In genomic region chr3R:11352912-11353838, dm6 we compare ENCODE assay signal across 1 fruit fly cellular context.
TF ChIP-seq lines count a peak whose summit lies in the region.

KP78a (minus strand) TSS chr3R:11353131.
KP78b (minus strand) TSS chr3R:11353131.

TF ChIP-seq in whole organism, embryonic, 481 proteins besides CTCF, POLR2A, EP300 and RAD21 (continued from another document and continues in another):
- TF ChIP-seq tx (GFP tag; optimal IDR thresholded peaks at IDR 0.05; lab: Kevin White, UChicago) = no peak
- TF ChIP-seq CG6254 (GFP tag; optimal IDR thresholded peaks at IDR 0.05; lab: Kevin White, UChicago) = no peak
- no peak for TF ChIP-seq CG3838 (GFP tag; optimal IDR thresholded peaks at IDR 0.05; lab: Kevin White, UChicago)
- no peak for TF ChIP-seq CG12071 (GFP tag; optimal IDR thresholded peaks at IDR 0.05; lab: Kevin White, UChicago)
- TF ChIP-seq CoRest (tag; optimal IDR thresholded peaks at IDR 0.05; lab: Kevin White, UChicago) = peak; percentile 18
- TF ChIP-seq CG11504 (tag; optimal IDR thresholded peaks at IDR 0.05; lab: Kevin White, UChicago) = no peak
- TF ChIP-seq Deaf1 (tag; optimal IDR thresholded peaks at IDR 0.05; lab: Kevin White, UChicago) = peak; percentile 100
- TF ChIP-seq CG13296 (GFP tag; optimal IDR thresholded peaks at IDR 0.05; lab: Kevin White, UChicago) = no peak
- no peak for TF ChIP-seq Atf6 (GFP tag; IDR thresholded peaks at IDR 0.05; lab: Robert Waterston, UW)
- no peak for TF ChIP-seq kay (GFP tag; optimal IDR thresholded peaks at IDR 0.05; lab: Kevin White, UChicago)
- peak; percentile 44; the same call in 1 of the 4 replicates for TF ChIP-seq Dll (GFP tag; IDR thresholded peaks at IDR 0.05; lab: Robert Waterston, UW; ENCODE audit: partially characterized antibody)
- TF ChIP-seq run (tag; optimal IDR thresholded peaks at IDR 0.05; lab: Kevin White, UChicago) = no peak
- peak; percentile 39 for TF ChIP-seq lbe (GFP tag; optimal IDR thresholded peaks at IDR 0.05; lab: Kevin White, UChicago)
- no peak for TF ChIP-seq CG11456 (GFP tag; IDR thresholded peaks at IDR 0.05; lab: Robert Waterston, UW)
- 0 out of 2 replicates have a peak, but pooled peaks have one; percentile 41 for TF ChIP-seq bbx (GFP tag; IDR thresholded peaks at IDR 0.05; lab: Robert Waterston, UW; ENCODE audit: partially characterized antibody)
- TF ChIP-seq hkb (optimal IDR thresholded peaks at IDR 0.05; lab: Kevin White, UChicago) = no peak
- no peak for TF ChIP-seq hkb (GFP tag; IDR thresholded peaks at IDR 0.05; lab: Robert Waterston, UW)
- TF ChIP-seq HLH4C (GFP tag; IDR thresholded peaks at IDR 0.05; lab: Robert Waterston, UW; ENCODE audit: partially characterized antibody) = no peak
- TF ChIP-seq dmrt99B (tag; optimal IDR thresholded peaks at IDR 0.05; lab: Kevin White, UChicago) = no peak
- TF ChIP-seq grn (GFP tag; optimal IDR thresholded peaks at IDR 0.05; lab: Kevin White, UChicago) = peak; percentile 45
- TF ChIP-seq CG3163 (GFP tag; optimal IDR thresholded peaks at IDR 0.05; lab: Kevin White, UChicago) = peak; percentile 92
- peak; percentile 14; the same call in 1 of the 3 replicates for TF ChIP-seq zen2 (GFP tag; IDR thresholded peaks at IDR 0.05; lab: Robert Waterston, UW; ENCODE audit: partially characterized antibody)
- no peak for TF ChIP-seq corto (GFP tag; optimal IDR thresholded peaks at IDR 0.05; lab: Kevin White, UChicago)
- TF ChIP-seq Abd-B (GFP tag; optimal IDR thresholded peaks at IDR 0.05; lab: Kevin White, UChicago) = no peak
- no peak for TF ChIP-seq HHEX (GFP tag; optimal IDR thresholded peaks at IDR 0.05; lab: Kevin White, UChicago)
- peak; percentile 49; the same call in 1 of the 3 replicates for TF ChIP-seq ci (GFP tag; IDR thresholded peaks at IDR 0.05; lab: Robert Waterston, UW)
- TF ChIP-seq yki (optimal IDR thresholded peaks at IDR 0.05; lab: Kevin White, UChicago) = peak; percentile 81
- peak; percentile 82 for TF ChIP-seq D (optimal IDR thresholded peaks at IDR 0.05; lab: Kevin White, UChicago)
- TF ChIP-seq D (GFP tag; optimal IDR thresholded peaks at IDR 0.05; lab: Kevin White, UChicago) = no peak
- TF ChIP-seq Hr51 (GFP tag; optimal IDR thresholded peaks at IDR 0.05; lab: Kevin White, UChicago) = no peak
- peak; percentile 64 for TF ChIP-seq Atf-2 (GFP tag; optimal IDR thresholded peaks at IDR 0.05; lab: Kevin White, UChicago)
- TF ChIP-seq pan (optimal IDR thresholded peaks at IDR 0.05; lab: Kevin White, UChicago) = no peak
- TF ChIP-seq pan (GFP tag; optimal IDR thresholded peaks at IDR 0.05 in 1 of 2, IDR thresholded peaks at IDR 0.05 in 1 of 2) = no peak
- TF ChIP-seq wek (GFP tag; optimal IDR thresholded peaks at IDR 0.05; lab: Kevin White, UChicago) = no peak
- no peak for TF ChIP-seq Eip74EF (GFP tag; optimal IDR thresholded peaks at IDR 0.05; lab: Kevin White, UChicago)
- TF ChIP-seq CG3847 (GFP tag; IDR thresholded peaks at IDR 0.05; lab: Robert Waterston, UW) = no peak
- TF ChIP-seq Vsx1 (GFP tag; optimal IDR thresholded peaks at IDR 0.05; lab: Kevin White, UChicago) = no peak
- TF ChIP-seq Hmx (GFP tag; optimal IDR thresholded peaks at IDR 0.05; lab: Kevin White, UChicago) = no peak
- no peak for TF ChIP-seq CG10431 (GFP tag; optimal IDR thresholded peaks at IDR 0.05; lab: Kevin White, UChicago)
- TF ChIP-seq pnt (GFP tag; optimal IDR thresholded peaks at IDR 0.05; lab: Kevin White, UChicago) = no peak
- no peak for TF ChIP-seq CG31365 (tag; optimal IDR thresholded peaks at IDR 0.05; lab: Kevin White, UChicago)
- TF ChIP-seq Elba2 (GFP tag; optimal IDR thresholded peaks at IDR 0.05; lab: Kevin White, UChicago) = peak; percentile 31
- no peak for TF ChIP-seq CG16815 (GFP tag; optimal IDR thresholded peaks at IDR 0.05; lab: Kevin White, UChicago)
- peak; percentile 96 for TF ChIP-seq z (GFP tag; IDR thresholded peaks at IDR 0.05; lab: Robert Waterston, UW)
- no peak for TF ChIP-seq CG12299 (tag; optimal IDR thresholded peaks at IDR 0.05; lab: Kevin White, UChicago)
- TF ChIP-seq CG31441 (GFP tag; IDR thresholded peaks at IDR 0.05; lab: Robert Waterston, UW) = no peak
- TF ChIP-seq ato (GFP tag; IDR thresholded peaks at IDR 0.05; lab: Robert Waterston, UW; ENCODE audit: partially characterized antibody) = no peak
- TF ChIP-seq eyg (GFP tag; optimal IDR thresholded peaks at IDR 0.05; lab: Kevin White, UChicago) = no peak
- no peak for TF ChIP-seq CG31388 (GFP tag; optimal IDR thresholded peaks at IDR 0.05; lab: Kevin White, UChicago)
- peak; percentile 96 for TF ChIP-seq zen (tag; optimal IDR thresholded peaks at IDR 0.05; lab: Kevin White, UChicago)
- TF ChIP-seq zfh1 (GFP tag; IDR thresholded peaks at IDR 0.05; lab: Robert Waterston, UW) = 0 out of 3 replicates have a peak, but pooled peaks have one; percentile 22
- peak; percentile 87 for TF ChIP-seq Jarid2 (GFP tag; optimal IDR thresholded peaks at IDR 0.05; lab: Kevin White, UChicago)
- no peak for TF ChIP-seq CG30431 (GFP tag; optimal IDR thresholded peaks at IDR 0.05; lab: Kevin White, UChicago)
- TF ChIP-seq CG8388 (GFP tag; optimal IDR thresholded peaks at IDR 0.05; lab: Kevin White, UChicago) = no peak
- TF ChIP-seq CG6175 (GFP tag; IDR thresholded peaks at IDR 0.05; lab: Robert Waterston, UW) = no peak
- peak; percentile 22 for TF ChIP-seq bcd (GFP tag; optimal IDR thresholded peaks at IDR 0.05; lab: Kevin White, UChicago)
- no peak for TF ChIP-seq grau (tag; optimal IDR thresholded peaks at IDR 0.05; lab: Kevin White, UChicago)
- no peak for TF ChIP-seq CHES-1-like (GFP tag; optimal IDR thresholded peaks at IDR 0.05; lab: Kevin White, UChicago)
- TF ChIP-seq CG7786 (GFP tag; optimal IDR thresholded peaks at IDR 0.05; lab: Kevin White, UChicago) = no peak
- peak; percentile 33; the same call in 1 of the 3 replicates for TF ChIP-seq CG6791 (GFP tag; IDR thresholded peaks at IDR 0.05; lab: Robert Waterston, UW; ENCODE audit: partially characterized antibody)
- TF ChIP-seq ac (GFP tag; optimal IDR thresholded peaks at IDR 0.05; lab: Kevin White, UChicago) = peak; percentile 28
- TF ChIP-seq Hsf (GFP tag; optimal IDR thresholded peaks at IDR 0.05; lab: Kevin White, UChicago) = no peak
- TF ChIP-seq sens (GFP tag; lab: Kevin White, UChicago) = peak; percentile 61
- peak; percentile 74 for TF ChIP-seq CG8478 (optimal IDR thresholded peaks at IDR 0.05; lab: Kevin White, UChicago)
- 0 out of 2 replicates have a peak, but pooled peaks have one; percentile 8 for TF ChIP-seq CG6689 (GFP tag; IDR thresholded peaks at IDR 0.05; lab: Robert Waterston, UW)
- TF ChIP-seq CG18599 (GFP tag; optimal IDR thresholded peaks at IDR 0.05; lab: Kevin White, UChicago) = no peak
- no peak for TF ChIP-seq CG5180 (GFP tag; optimal IDR thresholded peaks at IDR 0.05; lab: Kevin White, UChicago)
- TF ChIP-seq Awh (GFP tag; IDR thresholded peaks at IDR 0.05; lab: Robert Waterston, UW) = 0 out of 2 replicates have a peak, but pooled peaks have one; percentile 46
- peak; percentile 77 for TF ChIP-seq HLHmδ (GFP tag; optimal IDR thresholded peaks at IDR 0.05; lab: Kevin White, UChicago)
- TF ChIP-seq pfk (GFP tag; optimal IDR thresholded peaks at IDR 0.05; lab: Kevin White, UChicago) = peak; percentile 77
- TF ChIP-seq ewg (GFP tag; optimal IDR thresholded peaks at IDR 0.05; lab: Kevin White, UChicago) = no peak
- TF ChIP-seq MESR4 (GFP tag; optimal IDR thresholded peaks at IDR 0.05; lab: Kevin White, UChicago) = no peak
- no peak for TF ChIP-seq Mad (GFP tag; optimal IDR thresholded peaks at IDR 0.05; lab: Kevin White, UChicago)
- TF ChIP-seq CG2199 (GFP tag; IDR thresholded peaks at IDR 0.05; lab: Robert Waterston, UW) = peak; percentile 45; the same call in 1 of the 3 replicates
- TF ChIP-seq CG11560 (tag; IDR thresholded peaks at IDR 0.05; lab: Robert Waterston, UW) = no peak
- no peak for TF ChIP-seq CG15073 (GFP tag; optimal IDR thresholded peaks at IDR 0.05; lab: Kevin White, UChicago)
- TF ChIP-seq jing (GFP tag; optimal IDR thresholded peaks at IDR 0.05; lab: Kevin White, UChicago) = peak; percentile 66
- TF ChIP-seq chinmo (GFP tag; IDR thresholded peaks at IDR 0.05; lab: Robert Waterston, UW; ENCODE audit: partially characterized antibody) = peak; percentile 88; the same call in 3 of the 4 replicates
- no peak for TF ChIP-seq Dp (GFP tag; optimal IDR thresholded peaks at IDR 0.05; lab: Kevin White, UChicago)
- 0 out of 2 replicates have a peak, but pooled peaks have one; percentile 6 for TF ChIP-seq CG8765 (GFP tag; IDR thresholded peaks at IDR 0.05; lab: Robert Waterston, UW)
- no peak for TF ChIP-seq tll (GFP tag; optimal IDR thresholded peaks at IDR 0.05; lab: Kevin White, UChicago)
- no peak for TF ChIP-seq CG34422 (GFP tag; IDR thresholded peaks at IDR 0.05; lab: Robert Waterston, UW)
- TF ChIP-seq CG14710 (tag; optimal IDR thresholded peaks at IDR 0.05; lab: Kevin White, UChicago) = no peak
- TF ChIP-seq abd-A (tag; optimal IDR thresholded peaks at IDR 0.05; lab: Kevin White, UChicago) = no peak
- no peak for TF ChIP-seq PHDP (tag; optimal IDR thresholded peaks at IDR 0.05; lab: Kevin White, UChicago)
- TF ChIP-seq YL-1 (GFP tag; optimal IDR thresholded peaks at IDR 0.05; lab: Kevin White, UChicago) = no peak
- TF ChIP-seq Oaz (GFP tag; IDR thresholded peaks at IDR 0.05; lab: Robert Waterston, UW) = no peak
- no peak for TF ChIP-seq CG14965 (GFP tag; optimal IDR thresholded peaks at IDR 0.05; lab: Kevin White, UChicago; ENCODE audit: borderline replicate concordance)
- TF ChIP-seq cg (GFP tag; optimal IDR thresholded peaks at IDR 0.05; lab: Kevin White, UChicago) = peak; percentile 99
- TF ChIP-seq CG17612 (GFP tag; IDR thresholded peaks at IDR 0.05; lab: Robert Waterston, UW) = no peak
- no peak for TF ChIP-seq croc (GFP tag; conservative IDR thresholded peaks at IDR 0.05; lab: Robert Waterston, UW)
- no peak for TF ChIP-seq eve (GFP tag; optimal IDR thresholded peaks at IDR 0.05; lab: Kevin White, UChicago)
- TF ChIP-seq CG12219 (GFP tag; optimal IDR thresholded peaks at IDR 0.05; lab: Kevin White, UChicago) = no peak
- no peak for TF ChIP-seq CG16779 (GFP tag; IDR thresholded peaks at IDR 0.05; lab: Robert Waterston, UW)
- TF ChIP-seq Opbp (GFP tag; IDR thresholded peaks at IDR 0.05; lab: Robert Waterston, UW; ENCODE audit: partially characterized antibody) = 0 out of 3 replicates have a peak, but pooled peaks have one; percentile 29
- no peak for TF ChIP-seq br (optimal IDR thresholded peaks at IDR 0.05; lab: Kevin White, UChicago)
- TF ChIP-seq BtbVII (GFP tag; optimal IDR thresholded peaks at IDR 0.05; lab: Kevin White, UChicago) = peak; percentile 85
- peak; percentile 31; the same call in 1 of the 2 replicates for TF ChIP-seq Scr (GFP tag; IDR thresholded peaks at IDR 0.05; lab: Robert Waterston, UW; ENCODE audit: partially characterized antibody)
- no peak for TF ChIP-seq Myb (GFP tag; optimal IDR thresholded peaks at IDR 0.05; lab: Kevin White, UChicago)
- TF ChIP-seq CG17186 (GFP tag; optimal IDR thresholded peaks at IDR 0.05; lab: Kevin White, UChicago) = no peak
- peak; percentile 83 for TF ChIP-seq GATAe (GFP tag; conservative IDR thresholded peaks at IDR 0.05; lab: Robert Waterston, UW)
- no peak for TF ChIP-seq Dref (GFP tag; IDR thresholded peaks at IDR 0.05; lab: Robert Waterston, UW)
- no peak for TF ChIP-seq ind (GFP tag; optimal IDR thresholded peaks at IDR 0.05; lab: Kevin White, UChicago)
- TF ChIP-seq fd102C (GFP tag; optimal IDR thresholded peaks at IDR 0.05; lab: Kevin White, UChicago) = peak; percentile 24
- no peak for TF ChIP-seq CG17912 (GFP tag; optimal IDR thresholded peaks at IDR 0.05; lab: Kevin White, UChicago)
- no peak for TF ChIP-seq CG7745 (tag; optimal IDR thresholded peaks at IDR 0.05; lab: Kevin White, UChicago)
- TF ChIP-seq CG11398 (GFP tag; optimal IDR thresholded peaks at IDR 0.05; lab: Kevin White, UChicago) = peak; percentile 36
- TF ChIP-seq bowl (GFP tag; IDR thresholded peaks at IDR 0.05; lab: Robert Waterston, UW) = no peak
- no peak for TF ChIP-seq vfl (GFP tag; optimal IDR thresholded peaks at IDR 0.05; lab: Kevin White, UChicago)
- TF ChIP-seq Nf-YC (tag; optimal IDR thresholded peaks at IDR 0.05; lab: Kevin White, UChicago) = peak; percentile 99
- TF ChIP-seq sqz (GFP tag; optimal IDR thresholded peaks at IDR 0.05; lab: Kevin White, UChicago) = peak; percentile 29
- TF ChIP-seq CG32767 (GFP tag; IDR thresholded peaks at IDR 0.05; lab: Robert Waterston, UW) = peak; percentile 39; the same call in 1 of the 2 replicates
- TF ChIP-seq CG13775 (GFP tag; optimal IDR thresholded peaks at IDR 0.05; lab: Kevin White, UChicago) = no peak
- TF ChIP-seq Mrtf (GFP tag; IDR thresholded peaks at IDR 0.05; lab: Robert Waterston, UW) = no peak
- TF ChIP-seq da (GFP tag; optimal IDR thresholded peaks at IDR 0.05; lab: Kevin White, UChicago) = no peak
- TF ChIP-seq sug (tag; optimal IDR thresholded peaks at IDR 0.05; lab: Kevin White, UChicago) = no peak
- no peak for TF ChIP-seq CG30020 (tag; optimal IDR thresholded peaks at IDR 0.05; lab: Kevin White, UChicago)
- TF ChIP-seq CG34224 (GFP tag; IDR thresholded peaks at IDR 0.05; lab: Robert Waterston, UW; ENCODE audit: partially characterized antibody) = peak; percentile 47; the same call in 1 of the 3 replicates
- no peak for TF ChIP-seq Meics (GFP tag; optimal IDR thresholded peaks at IDR 0.05; lab: Kevin White, UChicago)
- peak; percentile 100 for TF ChIP-seq Nf-YB (GFP tag; optimal IDR thresholded peaks at IDR 0.05; lab: Kevin White, UChicago)
- no peak for TF ChIP-seq dan (GFP tag; IDR thresholded peaks at IDR 0.05; lab: Robert Waterston, UW)
- no peak for TF ChIP-seq CG10209 (GFP tag; optimal IDR thresholded peaks at IDR 0.05; lab: Kevin White, UChicago)
- TF ChIP-seq sr (GFP tag; IDR thresholded peaks at IDR 0.05; lab: Robert Waterston, UW) = peak; percentile 71; the same call in 1 of the 3 replicates
- TF ChIP-seq Adf1 (GFP tag; IDR thresholded peaks at IDR 0.05; lab: Robert Waterston, UW) = peak; percentile 83
- TF ChIP-seq amos (GFP tag; IDR thresholded peaks at IDR 0.05; lab: Robert Waterston, UW; ENCODE audit: partially characterized antibody) = no peak
- TF ChIP-seq CG15479 (GFP tag; optimal IDR thresholded peaks at IDR 0.05; lab: Kevin White, UChicago) = peak; percentile 60
- no peak for TF ChIP-seq NK7.1 (GFP tag; optimal IDR thresholded peaks at IDR 0.05; lab: Kevin White, UChicago)
- TF ChIP-seq CG15601 (tag; optimal IDR thresholded peaks at IDR 0.05; lab: Kevin White, UChicago) = no peak
- TF ChIP-seq CG7839 (tag; optimal IDR thresholded peaks at IDR 0.05; lab: Kevin White, UChicago) = no peak
- TF ChIP-seq CG12659 (GFP tag; optimal IDR thresholded peaks at IDR 0.05; lab: Kevin White, UChicago) = no peak
- TF ChIP-seq TFAM (GFP tag; optimal IDR thresholded peaks at IDR 0.05; lab: Kevin White, UChicago) = no peak
- peak; percentile 27 for TF ChIP-seq cad (GFP tag; optimal IDR thresholded peaks at IDR 0.05; lab: Kevin White, UChicago)
